Worm (Caenorhabditis elegans): ENCODE measurements around the gene sec-16A.2.

ce11 chrX:8307600-8307999 lies 20.6 kb downstream of the sec-16A.2 start, which contains the start of gene R09F10.5:
- no peak for TF ChIP-seq rnt-1 (tag; optimal IDR thresholded peaks at IDR 0.05)
- no peak for TF ChIP-seq skn-1 (tag; optimal IDR thresholded peaks at IDR 0.05)
- TF ChIP-seq lin-35 (GFP tag; optimal IDR thresholded peaks at IDR 0.05): no peak
- no peak for TF ChIP-seq nhr-11 (tag; optimal IDR thresholded peaks at IDR 0.05)
- no peak for TF ChIP-seq ztf-11 (tag; optimal IDR thresholded peaks at IDR 0.05)
- TF ChIP-seq hlh-17 (GFP tag; optimal IDR thresholded peaks at IDR 0.05; ENCODE audit: borderline replicate concordance): no peak
- TF ChIP-seq lsy-2 (tag; optimal IDR thresholded peaks at IDR 0.05): no peak
- TF ChIP-seq elt-3 (tag; optimal IDR thresholded peaks at IDR 0.05): no peak
- no peak for TF ChIP-seq unc-62 (GFP tag; optimal IDR thresholded peaks at IDR 0.05)

Data from whole organism, L1 larva.